Worm (Caenorhabditis elegans) whole organism, L4/young adult: Measurements from ENCODE around the gene C13A2.12.

Experiments
- W03F9.2 ChIP-seq: fragments of 150-350 bp; optimal IDR thresholded peaks from 2 replicates; lab custom pipeline; 2014; ENCODE audit warnings: missing biosample characterization, missing genetic modification characterization
- him-1 ChIP-seq: sonication (generic microtip); optimal IDR thresholded peaks from 2 replicates; lab custom pipeline; 2016; ENCODE audit warnings: missing genotype, missing genetic modification reagents, missing genetic modification characterization, missing compliant biosample characterization

ce11 chrV:7230847-7231246, 28.2 kb upstream of the C13A2.12 start, which contains the start of the genes gei-6 and krr-1:
- TF ChIP-seq him-1 (tag; lab: Kevin White, UChicago) (no peak), W03F9.2 (peak; percentile 33)
